Fruit fly (Drosophila melanogaster): Measurements from ENCODE around the gene eIF4EHP.

Gene eIF4EHP

dm6 chr3R:24137311-24137945 is 28.7 kb upstream of the eIF4EHP start, which contains the start of gene Npc2f:
Gene Npc2f (plus strand): TSS chr3R:24137895.
- no peak for TF ChIP-seq Myc (optimal IDR thresholded peaks at IDR 0.05)
- no peak for TF ChIP-seq Sin3A (optimal IDR thresholded peaks at IDR 0.05)
- no peak for TF ChIP-seq insv (optimal IDR thresholded peaks at IDR 0.05)
- no peak for TF ChIP-seq ttk (optimal IDR thresholded peaks at IDR 0.05)
- TF ChIP-seq h (optimal IDR thresholded peaks at IDR 0.05), result no peak
- no peak for TF ChIP-seq psq (optimal IDR thresholded peaks at IDR 0.05)

- TF ChIP-seq Sin3A (optimal IDR thresholded peaks at IDR 0.05) (no peak), insv (optimal IDR thresholded peaks at IDR 0.05) (no peak), ttk (optimal IDR thresholded peaks at IDR 0.05) (no peak), h (optimal IDR thresholded peaks at IDR 0.05) (no peak)
Observed at dm6 chr3R:24134580-24134979, 25.8 kb upstream of the eIF4EHP start, which contains the start of gene Sec10. Gene Sec10 (plus strand): TSS chr3R:24134831.

dm6 chr3R:24130080-24130479 is 21.3 kb upstream of the eIF4EHP start, which contains the start of the genes GatB and Tsc1:
Gene GatB (minus strand): TSS chr3R:24130255.
Gene Tsc1 (plus strand): TSS chr3R:24130307.
- TF ChIP-seq ttk (optimal IDR thresholded peaks at IDR 0.05) (no peak), Sin3A (optimal IDR thresholded peaks at IDR 0.05) (no peak), Myc (optimal IDR thresholded peaks at IDR 0.05) (no peak), psq (optimal IDR thresholded peaks at IDR 0.05) (no peak), h (optimal IDR thresholded peaks at IDR 0.05) (no peak), insv (optimal IDR thresholded peaks at IDR 0.05) (no peak)

dm6 chr3R:24122369-24122768 is 13.6 kb upstream of the eIF4EHP start:
- TF ChIP-seq insv (optimal IDR thresholded peaks at IDR 0.05), result no peak
- no peak for TF ChIP-seq psq (optimal IDR thresholded peaks at IDR 0.05)
- no peak for TF ChIP-seq h (optimal IDR thresholded peaks at IDR 0.05)
- no peak for TF ChIP-seq ttk (optimal IDR thresholded peaks at IDR 0.05)
- TF ChIP-seq Sin3A (optimal IDR thresholded peaks at IDR 0.05), result no peak
- TF ChIP-seq Myc (optimal IDR thresholded peaks at IDR 0.05), result no peak

DNA sequence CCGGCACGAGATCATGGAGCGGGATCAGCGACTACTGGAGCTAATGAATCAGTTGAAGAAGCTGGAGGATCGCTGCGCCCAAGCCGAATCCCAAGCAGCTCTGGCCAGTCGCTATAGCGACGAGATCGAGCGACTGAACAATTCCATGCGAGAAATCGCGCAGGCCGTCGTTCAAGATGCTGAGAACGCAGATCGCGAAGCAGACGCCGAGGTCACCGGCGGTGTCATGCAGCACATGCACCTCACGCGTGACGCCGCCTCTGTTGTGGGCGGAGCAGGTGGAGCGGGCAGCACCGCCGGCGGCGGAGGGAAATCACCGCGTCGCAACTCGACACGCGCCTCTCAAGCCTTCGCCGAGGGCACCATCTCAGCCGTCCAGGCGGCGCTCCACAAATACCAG is 12.9 kb upstream of the eIF4EHP start:
- TF ChIP-seq h (optimal IDR thresholded peaks at IDR 0.05) (no peak), Myc (optimal IDR thresholded peaks at IDR 0.05) (no peak), psq (optimal IDR thresholded peaks at IDR 0.05) (no peak), Sin3A (optimal IDR thresholded peaks at IDR 0.05) (no peak), ttk (optimal IDR thresholded peaks at IDR 0.05) (no peak), insv (optimal IDR thresholded peaks at IDR 0.05) (no peak)

- TF ChIP-seq ttk (optimal IDR thresholded peaks at IDR 0.05) (no peak), psq (optimal IDR thresholded peaks at IDR 0.05) (no peak), insv (optimal IDR thresholded peaks at IDR 0.05) (no peak), h (optimal IDR thresholded peaks at IDR 0.05) (no peak), Myc (optimal IDR thresholded peaks at IDR 0.05) (no peak), Sin3A (optimal IDR thresholded peaks at IDR 0.05) (no peak)
Observed at dm6 chr3R:24116972-24117371, 8.2 kb upstream of the eIF4EHP start.

DNA sequence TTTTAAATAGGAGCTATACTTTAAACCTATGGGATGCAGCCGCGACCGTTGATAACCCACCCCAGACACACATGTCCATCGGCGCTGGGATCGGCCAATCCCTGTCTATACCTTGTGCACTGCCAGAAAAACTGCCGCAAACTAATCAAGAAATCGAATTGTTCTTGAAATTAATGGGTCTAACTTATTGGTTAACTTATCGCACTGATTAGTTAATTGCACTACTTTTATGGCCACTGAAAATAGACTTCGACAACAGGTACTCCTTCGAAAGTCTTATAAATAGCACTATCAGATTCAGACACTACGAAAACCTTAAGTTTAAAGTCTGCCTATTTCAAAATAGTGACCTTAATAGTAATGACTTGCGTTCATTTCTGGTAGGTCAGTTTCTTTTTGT is 7.4 kb upstream of the eIF4EHP start, which contains the start of gene CG13607:
Gene CG13607 (minus strand): TSS at position 143 of the 400 bp plus-strand sequence.
- TF ChIP-seq Sin3A (optimal IDR thresholded peaks at IDR 0.05) (no peak), psq (optimal IDR thresholded peaks at IDR 0.05) (no peak), h (optimal IDR thresholded peaks at IDR 0.05) (no peak), ttk (optimal IDR thresholded peaks at IDR 0.05) (no peak), Myc (optimal IDR thresholded peaks at IDR 0.05) (no peak), insv (optimal IDR thresholded peaks at IDR 0.05) (no peak)

- TF ChIP-seq Myc (optimal IDR thresholded peaks at IDR 0.05) (no peak), h (optimal IDR thresholded peaks at IDR 0.05) (no peak), psq (optimal IDR thresholded peaks at IDR 0.05) (no peak), ttk (optimal IDR thresholded peaks at IDR 0.05) (no peak), insv (optimal IDR thresholded peaks at IDR 0.05) (no peak), Sin3A (optimal IDR thresholded peaks at IDR 0.05) (no peak)
Observed at dm6 chr3R:24113070-24113385, 4.3 kb upstream of the eIF4EHP start, which contains the start of gene Root. Gene Root (plus strand): TSS chr3R:24113286.

- no peak for TF ChIP-seq Sin3A (optimal IDR thresholded peaks at IDR 0.05)
- no peak for TF ChIP-seq ttk (optimal IDR thresholded peaks at IDR 0.05)
- TF ChIP-seq insv (optimal IDR thresholded peaks at IDR 0.05), result no peak
- no peak for TF ChIP-seq Myc (optimal IDR thresholded peaks at IDR 0.05)
- TF ChIP-seq psq (optimal IDR thresholded peaks at IDR 0.05), result no peak
- no peak for TF ChIP-seq h (optimal IDR thresholded peaks at IDR 0.05)
Observed at dm6 chr3R:24112320-24113069, 3.7 kb upstream of the eIF4EHP start, which contains the start of gene CG13605. Gene CG13605 (minus strand): TSS chr3R:24112389.

dm6 chr3R:24106879-24107441 is 1.8 kb downstream of the eIF4EHP start, which contains the start of gene CG10694:
Gene CG10694 (plus strand): TSS chr3R:24107391.
- TF ChIP-seq h (optimal IDR thresholded peaks at IDR 0.05), result no peak
- no peak for TF ChIP-seq Myc (optimal IDR thresholded peaks at IDR 0.05)
- TF ChIP-seq Sin3A (optimal IDR thresholded peaks at IDR 0.05), result no peak
- TF ChIP-seq insv (optimal IDR thresholded peaks at IDR 0.05), result no peak
- no peak for TF ChIP-seq ttk (optimal IDR thresholded peaks at IDR 0.05)
- no peak for TF ChIP-seq psq (optimal IDR thresholded peaks at IDR 0.05)

DNA sequence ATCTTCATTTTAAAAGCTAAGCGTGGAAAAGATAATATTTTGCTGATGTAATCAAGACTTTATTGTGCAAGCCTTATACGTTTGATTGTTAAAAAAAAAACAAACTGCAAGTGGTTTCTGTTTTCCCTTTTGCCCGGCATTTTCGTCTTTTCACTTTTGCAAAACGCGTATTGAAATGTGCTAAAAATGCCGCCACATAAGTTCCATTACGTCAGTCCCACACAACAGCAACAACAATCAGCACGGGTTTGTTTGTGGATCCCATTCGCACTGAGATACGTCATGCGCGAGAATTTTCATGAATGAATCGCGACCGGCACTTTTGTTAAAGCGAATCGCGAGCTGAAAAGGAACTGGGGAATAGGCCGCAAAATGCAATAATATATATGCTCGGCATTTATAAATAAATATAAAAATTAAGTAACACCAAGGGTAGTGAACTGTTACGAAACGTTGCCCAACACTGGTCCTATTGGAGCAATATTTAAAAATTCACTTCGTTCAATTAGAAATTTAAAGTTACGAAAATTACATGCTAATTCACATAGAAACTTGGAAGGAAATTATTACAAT is 2.6 kb downstream of the eIF4EHP start:
- no peak for TF ChIP-seq Myc (optimal IDR thresholded peaks at IDR 0.05)
- TF ChIP-seq Sin3A (optimal IDR thresholded peaks at IDR 0.05), result no peak
- no peak for TF ChIP-seq insv (optimal IDR thresholded peaks at IDR 0.05)
- no peak for TF ChIP-seq ttk (optimal IDR thresholded peaks at IDR 0.05)
- TF ChIP-seq psq (optimal IDR thresholded peaks at IDR 0.05), result no peak
- TF ChIP-seq h (optimal IDR thresholded peaks at IDR 0.05), result no peak

All from Kc167 (cell line).